Fruit fly (Drosophila melanogaster) whole organism: ENCODE measurements around the gene CG7694.

Experiments used
- CG8478 ChIP-seq: fragments of >200 bp; optimal IDR thresholded peaks from 2 replicates; lab custom pipeline; 2018; ENCODE audit warnings: inconsistent platforms
- EcR ChIP-seq, 2 experiments: fragments of >200 bp; optimal IDR thresholded peaks; 2 replicates each; lab custom pipeline; 2017; ENCODE audit warnings: missing biosample characterization in 2 of 2, missing genetic modification characterization in 2 of 2, missing genetic modification reagents in 2 of 2
- pan ChIP-seq: fragments of >200 bp; optimal IDR thresholded peaks from 2 replicates; lab custom pipeline; 2017
- psq ChIP-seq: fragments of >200 bp; optimal IDR thresholded peaks from 2 replicates; lab custom pipeline; 2017

- TF ChIP-seq CG8478 (lab: Kevin White, UChicago) (no peak), pan (no peak), psq (lab: Kevin White, UChicago) (no peak), EcR (GFP tag; optimal IDR thresholded peaks at IDR 0.05; lab: Kevin White, UChicago) (no peak)
Observed at dm6 chr3R:18580979-18581378, 8.1 kb downstream of the CG7694 start.
